Fruit fly (Drosophila melanogaster) whole organism, prepupa: ENCODE results near the gene Miro.

Experiments used
- CG10631 ChIP-seq: fragments of 200-800 bp; sonication (Bioruptor generic); optimal IDR thresholded peaks from 2 replicates; lab custom pipeline; 2016; ENCODE audit warnings: missing biosample characterization, missing genetic modification characterization
- CG11902 ChIP-seq: fragments of 200-800 bp; sonication (Bioruptor generic); optimal IDR thresholded peaks from 3 replicates; lab custom pipeline; 2016; ENCODE audit warnings: missing biosample characterization, missing genetic modification characterization
- CG15336 ChIP-seq: fragments of 200-800 bp; sonication (Bioruptor generic); IDR thresholded peaks from 2 replicates; pipeline ENCODE4 v1.3.6; 2022; ENCODE audit warnings: missing biosample characterization, missing genetic modification characterization
- CG3032 ChIP-seq: fragments of 200-800 bp; optimal IDR thresholded peaks from 2 replicates; lab custom pipeline; 2019; ENCODE audit warnings: missing biosample characterization, mild to moderate bottlenecking, missing genetic modification characterization, moderate library complexity
- CG31627 ChIP-seq: fragments of 200-800 bp; sonication (Bioruptor generic); optimal IDR thresholded peaks from 3 replicates; lab custom pipeline; 2016; ENCODE audit warnings: missing biosample characterization, missing genetic modification characterization
- CG32006 ChIP-seq: fragments of 200-800 bp; sonication (Bioruptor generic); optimal IDR thresholded peaks from 3 replicates; lab custom pipeline; 2017; ENCODE audit warnings: missing biosample characterization, mild to moderate bottlenecking, missing genetic modification characterization
- CG34406 ChIP-seq: fragments of 200-800 bp; sonication (Bioruptor generic); optimal IDR thresholded peaks from 3 replicates; lab custom pipeline; 2016; ENCODE audit warnings: missing biosample characterization, missing genetic modification characterization
- CG3919 ChIP-seq: fragments of 200-800 bp; sonication (Bioruptor generic); optimal IDR thresholded peaks from 3 replicates; lab custom pipeline; 2016; ENCODE audit warnings: missing biosample characterization, missing genetic modification characterization
- CG4318 ChIP-seq: fragments of 200-800 bp; sonication (Bioruptor generic); optimal IDR thresholded peaks from 3 replicates; lab custom pipeline; 2017; ENCODE audit warnings: missing biosample characterization, mild to moderate bottlenecking, missing genetic modification characterization
- CG6163 ChIP-seq: fragments of 200-800 bp; sonication (Bioruptor generic); IDR thresholded peaks from 3 replicates; pipeline ENCODE4 v1.3.6; 2022; ENCODE audit warnings: missing biosample characterization, missing genetic modification characterization
- CG6276 ChIP-seq: fragments of 200-800 bp; sonication (Bioruptor generic); optimal IDR thresholded peaks from 2 replicates; lab custom pipeline; 2017; ENCODE audit warnings: missing biosample characterization, mild to moderate bottlenecking, missing genetic modification characterization
- CG6792 ChIP-seq: fragments of 200-800 bp; sonication (Bioruptor generic); optimal IDR thresholded peaks from 3 replicates; lab custom pipeline; 2016; ENCODE audit warnings: missing biosample characterization, missing genetic modification characterization
- CG6808 ChIP-seq: fragments of 200-800 bp; sonication (Bioruptor generic); optimal IDR thresholded peaks from 3 replicates; lab custom pipeline; 2017; ENCODE audit warnings: missing biosample characterization, missing genetic modification characterization, mild to moderate bottlenecking, moderate library complexity, missing genetic modification reagents
- CG6854 ChIP-seq: fragments of 200-800 bp; sonication (Bioruptor generic); optimal IDR thresholded peaks from 2 replicates; lab custom pipeline; 2017; ENCODE audit warnings: missing biosample characterization, mild to moderate bottlenecking, missing genetic modification characterization
- CG7368 ChIP-seq: fragments of 200-800 bp; sonication (Bioruptor generic); optimal IDR thresholded peaks from 3 replicates; lab custom pipeline; 2016; ENCODE audit warnings: missing biosample characterization, missing genetic modification characterization
- CG8119 ChIP-seq: fragments of 200-800 bp; sonication (Bioruptor generic); IDR thresholded peaks from 3 replicates; pipeline ENCODE4 v1.3.6; 2022; ENCODE audit warnings: missing biosample characterization, missing genetic modification characterization
- CG8632 ChIP-seq: fragments of 200-800 bp; sonication (Bioruptor generic); optimal IDR thresholded peaks from 3 replicates; lab custom pipeline; 2016; ENCODE audit warnings: missing biosample characterization, missing genetic modification characterization
- CG9139 ChIP-seq: fragments of 200-800 bp; sonication (Bioruptor generic); optimal IDR thresholded peaks from 3 replicates; lab custom pipeline; 2017; ENCODE audit warnings: missing biosample characterization, mild to moderate bottlenecking, missing genetic modification characterization
- Eip75B ChIP-seq: fragments of 200-800 bp; sonication (Bioruptor generic); optimal IDR thresholded peaks from 3 replicates; lab custom pipeline; 2016; ENCODE audit warnings: missing biosample characterization, missing genetic modification characterization
- Eip78C ChIP-seq: fragments of 200-800 bp; sonication (Bioruptor generic); peaks from one replicate; lab custom pipeline; 2016; ENCODE audit warnings: missing biosample characterization, missing genetic modification characterization
- Eip93F ChIP-seq: fragments of 200-800 bp; sonication (Bioruptor generic); optimal IDR thresholded peaks from 2 replicates; lab custom pipeline; 2016; ENCODE audit warnings: missing biosample characterization, mild to moderate bottlenecking, missing genetic modification characterization
- Ets96B ChIP-seq: fragments of 200-800 bp; optimal IDR thresholded peaks from 2 replicates; lab custom pipeline; 2019; ENCODE audit warnings: missing biosample characterization, mild to moderate bottlenecking, missing genetic modification characterization, moderate library complexity
- Gug ChIP-seq: fragments of 200-800 bp; sonication (Bioruptor generic); IDR thresholded peaks from 2 replicates; pipeline ENCODE4 v1.3.6; 2022; ENCODE audit warnings: missing biosample characterization, missing genetic modification characterization
- Hr39 ChIP-seq: fragments of 200-800 bp; sonication (Bioruptor generic); optimal IDR thresholded peaks from 2 replicates; lab custom pipeline; 2016; ENCODE audit warnings: missing biosample characterization, missing genetic modification characterization
- Hr4 ChIP-seq: fragments of 200-800 bp; sonication (Bioruptor generic); optimal IDR thresholded peaks from 3 replicates; lab custom pipeline; 2016; ENCODE audit warnings: missing biosample characterization, missing genetic modification characterization
- OdsH ChIP-seq: fragments of 200-800 bp; sonication (Bioruptor generic); optimal IDR thresholded peaks from 3 replicates; lab custom pipeline; 2016; ENCODE audit warnings: missing biosample characterization, missing genetic modification characterization
- Sox102F ChIP-seq: fragments of 200-800 bp; sonication (Bioruptor generic); optimal IDR thresholded peaks from 2 replicates; lab custom pipeline; 2016; ENCODE audit warnings: missing biosample characterization, mild to moderate bottlenecking, missing genetic modification characterization
- Sox14 ChIP-seq: fragments of 200-800 bp; sonication (Bioruptor generic); optimal IDR thresholded peaks from 3 replicates; lab custom pipeline; 2016; ENCODE audit warnings: missing biosample characterization, missing genetic modification characterization
- achi ChIP-seq: fragments of 200-800 bp; sonication (Bioruptor generic); optimal IDR thresholded peaks from 3 replicates; lab custom pipeline; 2016; ENCODE audit warnings: missing biosample characterization, missing genetic modification characterization
- acj6 ChIP-seq: fragments of 200-800 bp; sonication (Bioruptor generic); optimal IDR thresholded peaks from 3 replicates; lab custom pipeline; 2016; ENCODE audit warnings: missing biosample characterization, missing genetic modification characterization
- dsx ChIP-seq: fragments of 200-800 bp; optimal IDR thresholded peaks from 3 replicates; lab custom pipeline; 2019; ENCODE audit warnings: missing biosample characterization, mild to moderate bottlenecking, missing genetic modification characterization, moderate library complexity; ENCODE audit not compliant: poor library complexity, severe bottlenecking
- eg ChIP-seq: fragments of 200-800 bp; sonication (Bioruptor generic); IDR thresholded peaks from 3 replicates; pipeline ENCODE4 v1.3.6; 2022; ENCODE audit warnings: missing biosample characterization, missing genetic modification characterization
- esn ChIP-seq: fragments of 200-800 bp; sonication (Bioruptor generic); optimal IDR thresholded peaks from 2 replicates; lab custom pipeline; 2016; ENCODE audit warnings: missing biosample characterization, mild to moderate bottlenecking, missing genetic modification characterization, moderate library complexity
- fd59A ChIP-seq: fragments of 200-800 bp; sonication (Bioruptor generic); optimal IDR thresholded peaks from 2 replicates; lab custom pipeline; 2017; ENCODE audit warnings: missing biosample characterization, mild to moderate bottlenecking, missing genetic modification characterization, missing genetic modification reagents
- fkh ChIP-seq: fragments of 200-800 bp; sonication (Bioruptor generic); optimal IDR thresholded peaks from 3 replicates; lab custom pipeline; 2017; ENCODE audit warnings: missing biosample characterization, mild to moderate bottlenecking, missing genetic modification characterization, moderate library complexity
- lz ChIP-seq: fragments of 200-800 bp; sonication (Bioruptor generic); optimal IDR thresholded peaks from 3 replicates; lab custom pipeline; 2016; ENCODE audit warnings: missing biosample characterization, missing genetic modification characterization
- net ChIP-seq: fragments of 200-800 bp; sonication (Bioruptor generic); optimal IDR thresholded peaks from 3 replicates; lab custom pipeline; 2016; ENCODE audit warnings: missing biosample characterization, missing genetic modification characterization
- pdm3 ChIP-seq: fragments of 200-800 bp; sonication (Bioruptor generic); optimal IDR thresholded peaks from 3 replicates; lab custom pipeline; 2016; ENCODE audit warnings: missing biosample characterization, missing genetic modification characterization
- ss ChIP-seq, 2 experiments: fragments of 200-800 bp; sonication (Bioruptor generic); optimal IDR thresholded peaks; 2 replicates in 1 of 2; 3 replicates in 1 of 2; lab custom pipeline; 2017 to 2018; ENCODE audit warnings: mild to moderate bottlenecking in 2 of 2, missing biosample characterization in 2 of 2, missing genetic modification characterization in 2 of 2, moderate library complexity in 1 of 2
- svp ChIP-seq: fragments of 200-800 bp; sonication (Bioruptor generic); peaks from one replicate; lab custom pipeline; 2016; ENCODE audit warnings: missing biosample characterization, missing genetic modification characterization
- vri ChIP-seq: fragments of 200-800 bp; sonication (Bioruptor generic); optimal IDR thresholded peaks from 3 replicates; lab custom pipeline; 2016; ENCODE audit warnings: missing biosample characterization, mild to moderate bottlenecking, missing genetic modification characterization

The Miro gene

dm6 chr3R:24038736-24039556 is at the start of gene Miro:
Gene Miro (minus strand): TSS chr3R:24038847.
- TF ChIP-seq CG6808 (GFP tag; lab: Kevin White, UChicago) (peak; percentile 25), lz (no peak), Hr4 (GFP tag; lab: Kevin White, UChicago) (no peak), CG7368 (GFP tag; lab: Kevin White, UChicago) (no peak), CG3919 (GFP tag; lab: Kevin White, UChicago) (peak; percentile 9), Sox14 (GFP tag; lab: Kevin White, UChicago) (peak; percentile 57), svp (GFP tag; lab: Kevin White, UChicago) (peak; percentile 78), eg (GFP tag; lab: Robert Waterston, UW) (0 out of 3 replicates have a peak, but pooled peaks have one; percentile 11), achi (GFP tag; lab: Kevin White, UChicago) (peak; percentile 30), ss (GFP tag; optimal IDR thresholded peaks at IDR 0.05; lab: Kevin White, UChicago) (peak; percentile 64 to 74), CG6163 (peak; percentile 46; the same call in 2 of the 3 replicates), esn (GFP tag; lab: Kevin White, UChicago) (peak; percentile 33), vri (GFP tag; lab: Kevin White, UChicago) (peak; percentile 34), pdm3 (GFP tag; lab: Kevin White, UChicago) (peak; percentile 22), fkh (GFP tag; lab: Kevin White, UChicago) (peak; percentile 34), dsx (no peak), Sox102F (GFP tag; lab: Kevin White, UChicago) (peak; percentile 50), CG34406 (GFP tag; lab: Kevin White, UChicago) (peak; percentile 14), Eip78C (GFP tag; lab: Kevin White, UChicago) (peak; percentile 82), CG31627 (GFP tag; lab: Kevin White, UChicago) (no peak), Hr39 (GFP tag; lab: Kevin White, UChicago) (no peak), CG6792 (GFP tag; lab: Kevin White, UChicago) (peak; percentile 25), CG8632 (GFP tag; lab: Kevin White, UChicago) (peak; percentile 13)

dm6 chr3R:24084975-24085374 is 46.3 kb upstream of the Miro start:
- TF ChIP-seq Eip93F (GFP tag; lab: Kevin White, UChicago) (peak; percentile 40), CG32006 (GFP tag; lab: Kevin White, UChicago) (no peak), eg (GFP tag; lab: Robert Waterston, UW) (no peak), vri (GFP tag; lab: Kevin White, UChicago) (peak; percentile 13)

DNA sequence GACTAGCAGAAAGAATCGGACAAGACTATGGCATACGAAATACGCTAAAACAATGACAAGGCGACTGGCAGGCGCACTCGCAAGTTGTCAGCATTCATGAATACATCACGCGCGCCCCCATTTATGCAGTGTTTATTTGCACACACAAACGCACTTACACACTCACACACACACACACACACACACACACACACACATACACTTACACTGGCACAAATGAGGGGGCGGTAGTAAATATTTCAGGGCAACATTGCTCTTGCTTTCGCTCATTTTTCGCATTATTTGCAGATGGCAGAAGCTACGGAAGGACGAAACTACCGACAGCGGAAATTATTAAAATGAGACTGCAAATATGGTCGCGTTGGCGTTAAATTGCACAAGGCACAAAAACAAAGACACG is 41.0 kb upstream of the Miro start:
- TF ChIP-seq CG6854 (GFP tag; lab: Kevin White, UChicago) (no peak), CG11902 (GFP tag; lab: Kevin White, UChicago) (no peak), lz (no peak), CG15336 (GFP tag; lab: Robert Waterston, UW) (no peak), vri (GFP tag; lab: Kevin White, UChicago) (no peak), Sox14 (GFP tag; lab: Kevin White, UChicago) (no peak), CG3032 (tag; lab: Kevin White, UChicago) (no peak)

DNA sequence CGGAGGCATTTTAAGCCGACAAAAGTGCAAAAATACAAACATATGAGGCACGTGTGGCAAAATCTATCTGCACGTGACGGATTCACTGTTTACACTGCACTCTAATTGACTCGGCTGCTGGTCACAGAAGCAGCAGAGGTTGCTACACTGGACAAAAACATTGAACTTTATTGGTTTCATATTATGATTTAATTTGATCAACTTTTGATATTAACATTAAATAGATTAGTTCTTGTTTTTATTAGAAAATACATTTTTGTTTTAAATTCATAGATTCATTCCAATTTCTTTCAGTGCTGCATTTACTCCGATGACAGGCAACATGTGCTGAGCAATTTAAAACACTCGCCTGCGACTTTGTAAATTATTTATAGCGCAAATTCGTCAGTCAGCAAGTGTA is 40.5 kb upstream of the Miro start:
- peak; percentile 9 for TF ChIP-seq CG8632 (GFP tag; lab: Kevin White, UChicago)
- no peak for TF ChIP-seq CG6792 (GFP tag; lab: Kevin White, UChicago)
- no peak for TF ChIP-seq CG6163
- peak; percentile 8 for TF ChIP-seq acj6
- 0 out of 2 replicates have a peak, but pooled peaks have one; percentile 19 for TF ChIP-seq Gug (GFP tag; lab: Robert Waterston, UW)
- TF ChIP-seq Eip78C (GFP tag; lab: Kevin White, UChicago), result peak; percentile 29
- peak; percentile 10 for TF ChIP-seq CG3919 (GFP tag; lab: Kevin White, UChicago)
- peak; percentile 49; the same call in 1 of the 3 replicates for TF ChIP-seq CG8119
- TF ChIP-seq Eip75B (GFP tag; lab: Kevin White, UChicago), result peak; percentile 4
- TF ChIP-seq Hr4 (GFP tag; lab: Kevin White, UChicago), result peak; percentile 46
- no peak for TF ChIP-seq CG9139 (GFP tag; lab: Kevin White, UChicago)
- TF ChIP-seq fd59A (GFP tag; lab: Kevin White, UChicago), result no peak
- peak; percentile 34 for TF ChIP-seq CG3032 (tag; lab: Kevin White, UChicago)
- TF ChIP-seq CG4318, result no peak
- peak; percentile 8 for TF ChIP-seq pdm3 (GFP tag; lab: Kevin White, UChicago)
- peak; percentile 18 for TF ChIP-seq net (GFP tag; lab: Kevin White, UChicago)
- TF ChIP-seq CG32006 (GFP tag; lab: Kevin White, UChicago), result peak; percentile 42
- peak; percentile 33 for TF ChIP-seq Ets96B (tag; lab: Kevin White, UChicago)
- TF ChIP-seq CG6276 (GFP tag; lab: Kevin White, UChicago), result peak; percentile 17
- TF ChIP-seq OdsH (GFP tag; lab: Kevin White, UChicago), result peak; percentile 10
- TF ChIP-seq achi (GFP tag; lab: Kevin White, UChicago), result peak; percentile 30
- peak; percentile 16 for TF ChIP-seq CG10631 (GFP tag; lab: Kevin White, UChicago)
- TF ChIP-seq eg (GFP tag; lab: Robert Waterston, UW), result peak; percentile 49; the same call in 2 of the 3 replicates
- TF ChIP-seq dsx, result no peak
